Fruit fly (Drosophila melanogaster): ENCODE data around the gene CG12236.
A peak's percentile ranks its signal among the peaks of the same experiment; 100 is the strongest.

The CG12236 gene

DNA sequence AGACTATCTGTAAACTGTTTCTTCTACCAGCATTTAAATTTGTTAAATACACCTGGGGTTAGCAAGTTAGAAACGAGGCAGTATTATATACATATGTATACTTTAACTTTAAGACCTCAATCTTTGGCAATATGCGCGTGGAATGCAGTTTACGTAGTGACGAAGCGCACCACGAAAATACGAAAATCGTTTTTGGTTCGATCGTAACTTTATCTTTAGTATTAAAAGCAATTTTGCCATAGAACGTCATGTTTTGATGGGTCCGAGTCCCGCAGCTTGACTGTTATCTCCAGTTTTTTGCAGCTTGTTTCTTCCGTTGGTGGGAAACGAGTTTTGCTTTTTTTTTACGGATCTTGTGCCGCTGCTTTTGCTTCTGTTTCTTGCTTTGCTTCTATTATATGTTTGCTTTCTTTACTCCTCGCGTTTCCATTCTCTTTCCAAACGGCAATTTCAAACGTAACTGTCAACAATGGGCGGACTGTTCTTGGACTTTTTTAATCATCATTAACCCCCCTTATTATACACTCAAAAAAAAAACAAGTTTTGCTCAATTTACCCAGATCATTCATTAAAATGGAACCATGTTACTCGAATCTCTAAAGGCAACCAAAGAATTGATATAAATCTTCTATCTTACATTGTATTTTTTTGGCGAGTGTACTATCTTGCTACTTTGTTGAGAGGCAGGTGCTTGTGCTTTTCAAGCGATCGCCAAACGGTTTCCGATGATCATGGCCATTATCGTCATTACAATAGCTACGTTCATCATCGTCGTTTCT, 16.1 kb upstream of the CG12236 start (continued):
- TF ChIP-seq Ssrp (tag; optimal IDR thresholded peaks at IDR 0.05) (no peak), bbx (GFP tag; IDR thresholded peaks at IDR 0.05; ENCODE audit: partially characterized antibody) (no peak), insv (GFP tag; optimal IDR thresholded peaks at IDR 0.05) (no peak), Ravus (GFP tag; IDR thresholded peaks at IDR 0.05) (no peak), Usf (GFP tag; optimal IDR thresholded peaks at IDR 0.05) (peak; percentile 13), CG6689 (GFP tag; IDR thresholded peaks at IDR 0.05) (no peak), cad (GFP tag; optimal IDR thresholded peaks at IDR 0.05) (no peak), schlank (tag; optimal IDR thresholded peaks at IDR 0.05) (peak; percentile 23), Bdp1 (GFP tag; optimal IDR thresholded peaks at IDR 0.05) (no peak), CG10431 (GFP tag; optimal IDR thresholded peaks at IDR 0.05) (no peak), CG8944 (GFP tag; optimal IDR thresholded peaks at IDR 0.05) (peak; percentile 20), eve (GFP tag; optimal IDR thresholded peaks at IDR 0.05) (no peak), Hr39 (optimal IDR thresholded peaks at IDR 0.05) (no peak), CG11085 (GFP tag; IDR thresholded peaks at IDR 0.05) (peak; percentile 52; the same call in 1 of the 2 replicates), Dad (GFP tag; optimal IDR thresholded peaks at IDR 0.05) (no peak), CG2712 (tag; optimal IDR thresholded peaks at IDR 0.05) (peak; percentile 30), stwl (tag; optimal IDR thresholded peaks at IDR 0.05) (no peak), bigmax (GFP tag; optimal IDR thresholded peaks at IDR 0.05) (no peak), pum (GFP tag; optimal IDR thresholded peaks at IDR 0.05) (no peak), CG9215 (GFP tag; IDR thresholded peaks at IDR 0.05) (0 out of 2 replicates have a peak, but pooled peaks have one; percentile 22), sima (GFP tag; optimal IDR thresholded peaks at IDR 0.05) (no peak), CG18476 (GFP tag; optimal IDR thresholded peaks at IDR 0.05) (no peak), Fer2 (tag; optimal IDR thresholded peaks at IDR 0.05) (no peak), CG5180 (GFP tag; optimal IDR thresholded peaks at IDR 0.05) (no peak), CG8388 (GFP tag; optimal IDR thresholded peaks at IDR 0.05) (peak; percentile 6), Trl (optimal IDR thresholded peaks at IDR 0.05) (no peak), Trl (GFP tag; optimal IDR thresholded peaks at IDR 0.05) (no peak), luna (GFP tag; optimal IDR thresholded peaks at IDR 0.05) (no peak), vvl (GFP tag; IDR thresholded peaks at IDR 0.05) (peak; percentile 66; the same call in 1 of the 2 replicates), Lhr (GFP tag; optimal IDR thresholded peaks at IDR 0.05) (no peak), tll (GFP tag; optimal IDR thresholded peaks at IDR 0.05) (no peak), ftz-f1 (GFP tag; optimal IDR thresholded peaks at IDR 0.05) (no peak), Med (GFP tag) (peak; percentile 92), jing (GFP tag; optimal IDR thresholded peaks at IDR 0.05) (no peak), HLH54F (GFP tag; optimal IDR thresholded peaks at IDR 0.05) (peak; percentile 36), BEAF-32 (GFP tag; optimal IDR thresholded peaks at IDR 0.05) (no peak), CG14441 (GFP tag; IDR thresholded peaks at IDR 0.05) (0 out of 2 replicates have a peak, but pooled peaks have one; percentile 15), Camta (GFP tag; optimal IDR thresholded peaks at IDR 0.05) (peak; percentile 40), CG10979 (tag; optimal IDR thresholded peaks at IDR 0.05) (peak; percentile 15), CG4360 (GFP tag; IDR thresholded peaks at IDR 0.05) (no peak), ERR (GFP tag; optimal IDR thresholded peaks at IDR 0.05) (no peak), slou (GFP tag; optimal IDR thresholded peaks at IDR 0.05) (peak; percentile 44), CG3163 (GFP tag; optimal IDR thresholded peaks at IDR 0.05) (no peak), pzg (GFP tag; optimal IDR thresholded peaks at IDR 0.05) (no peak), grau (tag; optimal IDR thresholded peaks at IDR 0.05) (peak; percentile 14), kay (GFP tag; optimal IDR thresholded peaks at IDR 0.05) (no peak), CG11695 (GFP tag; IDR thresholded peaks at IDR 0.05) (0 out of 3 replicates have a peak, but pooled peaks have one; percentile 28), CG12071 (GFP tag; optimal IDR thresholded peaks at IDR 0.05) (no peak), CG18599 (GFP tag; optimal IDR thresholded peaks at IDR 0.05) (peak; percentile 62), salm (tag; optimal IDR thresholded peaks at IDR 0.05) (no peak)

All from whole organism, embryonic.